Worm (Caenorhabditis elegans): ENCODE results near the gene Y55F3BR.10.

The Y55F3BR.10 gene

DNA sequence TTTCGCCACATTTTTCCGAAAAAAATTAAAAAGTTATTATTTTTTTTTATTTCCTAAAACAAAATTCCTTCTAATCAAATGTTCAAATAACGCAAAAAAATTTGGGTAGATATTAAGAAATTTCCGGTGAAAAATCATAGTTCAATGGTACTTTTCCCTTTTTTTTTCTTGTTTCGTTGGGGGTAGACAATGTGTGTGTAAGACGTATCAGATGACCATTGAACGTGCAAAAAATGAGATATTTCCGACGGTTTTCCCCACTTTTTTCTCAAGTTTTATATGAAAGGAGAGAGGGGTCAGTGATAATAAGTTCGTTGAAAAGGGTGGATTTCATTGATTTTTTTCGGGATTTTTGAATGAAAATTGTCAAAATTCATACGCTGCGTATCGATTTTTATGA is 6.1 kb upstream of the Y55F3BR.10 start:
- TF ChIP-seq zip-8 (tag; optimal IDR thresholded peaks at IDR 0.05): no peak
- no peak for TF ChIP-seq pha-4 (tag; optimal IDR thresholded peaks at IDR 0.05)
- no peak for TF ChIP-seq drap-1 (GFP tag; optimal IDR thresholded peaks at IDR 0.05)
- no peak for TF ChIP-seq elt-3 (tag; optimal IDR thresholded peaks at IDR 0.05)
- TF ChIP-seq lin-32 (GFP tag; optimal IDR thresholded peaks at IDR 0.05): no peak
- no peak for TF ChIP-seq unc-120 (tag; optimal IDR thresholded peaks at IDR 0.05; ENCODE audit: poor library complexity, severe bottlenecking)
- no peak for TF ChIP-seq nhr-76 (tag; optimal IDR thresholded peaks at IDR 0.05)
- no peak for TF ChIP-seq ham-2 (GFP tag; optimal IDR thresholded peaks at IDR 0.05)
- no peak for TF ChIP-seq unc-39 (tag; optimal IDR thresholded peaks at IDR 0.05)
- no peak for TF ChIP-seq blmp-1 (tag; optimal IDR thresholded peaks at IDR 0.05)

DNA sequence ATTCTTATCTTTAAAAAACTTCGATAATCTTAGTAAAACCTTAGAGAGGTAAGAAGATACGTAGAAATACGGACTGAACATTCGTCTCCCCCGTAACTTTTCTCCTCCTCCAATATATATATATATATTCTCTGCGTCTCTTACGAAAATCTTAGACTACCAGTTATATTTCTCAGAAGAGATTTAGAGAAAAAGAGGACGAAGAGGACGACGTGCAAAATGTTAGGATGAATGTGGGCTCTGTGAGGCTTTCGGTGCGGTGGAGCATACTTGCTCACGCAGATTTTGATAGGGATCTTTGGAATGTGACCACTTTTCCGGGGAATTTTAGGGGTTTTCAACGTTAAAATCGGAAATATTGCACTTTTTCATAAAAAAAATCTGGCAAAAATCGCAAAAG is 3.8 kb upstream of the Y55F3BR.10 start:
- TF ChIP-seq tbx-8 (GFP tag; optimal IDR thresholded peaks at IDR 0.05) (no peak), pha-4 (tag; optimal IDR thresholded peaks at IDR 0.05) (peak; percentile 55), mls-2 (tag; optimal IDR thresholded peaks at IDR 0.05) (no peak), elt-1 (tag; optimal IDR thresholded peaks at IDR 0.05; ENCODE audit: borderline replicate concordance, insufficient read depth) (no peak), ceh-83 (GFP tag; optimal IDR thresholded peaks at IDR 0.05) (no peak), ceh-39 (tag; optimal IDR thresholded peaks at IDR 0.05) (peak; percentile 71), unc-120 (tag; optimal IDR thresholded peaks at IDR 0.05; ENCODE audit: poor library complexity, severe bottlenecking) (peak; percentile 10), flh-1 (GFP tag; optimal IDR thresholded peaks at IDR 0.05) (no peak), ceh-43 (GFP tag; optimal IDR thresholded peaks at IDR 0.05) (no peak), nhr-28 (tag; optimal IDR thresholded peaks at IDR 0.05) (no peak), ham-2 (GFP tag; optimal IDR thresholded peaks at IDR 0.05) (peak; percentile 48), mep-1 (tag; optimal IDR thresholded peaks at IDR 0.05) (peak; percentile 65), M03D4.4 (tag; optimal IDR thresholded peaks at IDR 0.05) (no peak), snpc-4 (tag; optimal IDR thresholded peaks at IDR 0.05) (no peak), ces-1 (GFP tag; optimal IDR thresholded peaks at IDR 0.05) (peak; percentile 82), blmp-1 (tag; optimal IDR thresholded peaks at IDR 0.05) (no peak), mab-5 (tag; optimal IDR thresholded peaks at IDR 0.05) (no peak), lin-13 (tag; optimal IDR thresholded peaks at IDR 0.05) (peak; percentile 19), nhr-237 (tag; optimal IDR thresholded peaks at IDR 0.05) (peak; percentile 11), lin-32 (GFP tag; optimal IDR thresholded peaks at IDR 0.05) (no peak), zip-8 (tag; optimal IDR thresholded peaks at IDR 0.05) (no peak), bed-3 (GFP tag; optimal IDR thresholded peaks at IDR 0.05) (no peak), drap-1 (GFP tag; optimal IDR thresholded peaks at IDR 0.05) (peak; percentile 9), unc-39 (tag; optimal IDR thresholded peaks at IDR 0.05) (no peak), sem-2 (GFP tag; optimal IDR thresholded peaks at IDR 0.05) (no peak), nhr-12 (tag; optimal IDR thresholded peaks at IDR 0.05) (no peak), lsy-2 (tag; optimal IDR thresholded peaks at IDR 0.05) (peak; percentile 65), hlh-1 (tag; optimal IDR thresholded peaks at IDR 0.05) (peak; percentile 33), ztf-11 (tag; optimal IDR thresholded peaks at IDR 0.05) (no peak), unc-62 (GFP tag; optimal IDR thresholded peaks at IDR 0.05) (peak; percentile 12), sptf-1 (tag; optimal IDR thresholded peaks at IDR 0.05) (no peak), nhr-76 (tag; optimal IDR thresholded peaks at IDR 0.05) (no peak), cnd-1 (tag; optimal IDR thresholded peaks at IDR 0.05) (no peak), elt-3 (tag; optimal IDR thresholded peaks at IDR 0.05) (no peak), nhr-2 (tag; optimal IDR thresholded peaks at IDR 0.05) (no peak)

DNA sequence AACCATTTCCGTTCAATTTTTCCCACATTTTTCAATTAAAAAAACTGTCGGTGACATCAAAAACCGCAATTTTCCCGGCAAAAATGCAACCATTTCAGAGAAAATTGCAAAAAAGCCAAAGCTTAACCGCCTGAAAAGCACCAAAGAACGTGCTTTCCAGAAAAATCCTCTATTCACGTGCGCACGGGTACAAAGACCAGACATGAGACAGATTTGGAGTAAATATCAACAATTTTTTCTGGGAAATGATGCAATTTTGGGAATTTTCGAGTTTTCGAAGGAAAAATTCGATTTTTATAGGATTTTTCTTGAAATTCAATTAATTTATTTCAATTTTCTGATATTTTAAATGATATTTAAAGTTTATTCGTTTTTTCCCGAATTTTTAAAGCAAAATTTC is 3.1 kb upstream of the Y55F3BR.10 start:
- TF ChIP-seq mep-1 (tag; optimal IDR thresholded peaks at IDR 0.05): no peak
- TF ChIP-seq cnd-1 (tag; optimal IDR thresholded peaks at IDR 0.05): no peak
- no peak for TF ChIP-seq elt-1 (tag; optimal IDR thresholded peaks at IDR 0.05; ENCODE audit: borderline replicate concordance, insufficient read depth)
- no peak for TF ChIP-seq flh-1 (GFP tag; optimal IDR thresholded peaks at IDR 0.05)
- TF ChIP-seq lin-13 (tag; optimal IDR thresholded peaks at IDR 0.05): no peak
- TF ChIP-seq ces-1 (GFP tag; optimal IDR thresholded peaks at IDR 0.05): no peak
- no peak for TF ChIP-seq ham-2 (GFP tag; optimal IDR thresholded peaks at IDR 0.05)
- no peak for TF ChIP-seq lin-32 (GFP tag; optimal IDR thresholded peaks at IDR 0.05)
- TF ChIP-seq nhr-76 (tag; optimal IDR thresholded peaks at IDR 0.05): no peak
- no peak for TF ChIP-seq nhr-2 (tag; optimal IDR thresholded peaks at IDR 0.05)
- no peak for TF ChIP-seq blmp-1 (tag; optimal IDR thresholded peaks at IDR 0.05)
- no peak for TF ChIP-seq bed-3 (GFP tag; optimal IDR thresholded peaks at IDR 0.05)
- TF ChIP-seq sem-2 (GFP tag; optimal IDR thresholded peaks at IDR 0.05): no peak
- TF ChIP-seq unc-39 (tag; optimal IDR thresholded peaks at IDR 0.05): no peak
- no peak for TF ChIP-seq snpc-4 (tag; optimal IDR thresholded peaks at IDR 0.05)

Measured in whole organism, mixed stage, embryonic.